Fruit fly (Drosophila melanogaster) whole organism: ENCODE data around the gene CG14569.

Experiments used
- EcR ChIP-seq, 2 experiments: fragments of >200 bp; optimal IDR thresholded peaks; 2 replicates each; lab custom pipeline; 2017; ENCODE audit warnings: missing biosample characterization in 2 of 2, missing genetic modification characterization in 2 of 2, missing genetic modification reagents in 2 of 2
- usp ChIP-seq: fragments of >200 bp; optimal IDR thresholded peaks from 2 replicates; lab custom pipeline; 2017; ENCODE audit warnings: missing biosample characterization, missing genetic modification characterization, mixed read lengths

DNA sequence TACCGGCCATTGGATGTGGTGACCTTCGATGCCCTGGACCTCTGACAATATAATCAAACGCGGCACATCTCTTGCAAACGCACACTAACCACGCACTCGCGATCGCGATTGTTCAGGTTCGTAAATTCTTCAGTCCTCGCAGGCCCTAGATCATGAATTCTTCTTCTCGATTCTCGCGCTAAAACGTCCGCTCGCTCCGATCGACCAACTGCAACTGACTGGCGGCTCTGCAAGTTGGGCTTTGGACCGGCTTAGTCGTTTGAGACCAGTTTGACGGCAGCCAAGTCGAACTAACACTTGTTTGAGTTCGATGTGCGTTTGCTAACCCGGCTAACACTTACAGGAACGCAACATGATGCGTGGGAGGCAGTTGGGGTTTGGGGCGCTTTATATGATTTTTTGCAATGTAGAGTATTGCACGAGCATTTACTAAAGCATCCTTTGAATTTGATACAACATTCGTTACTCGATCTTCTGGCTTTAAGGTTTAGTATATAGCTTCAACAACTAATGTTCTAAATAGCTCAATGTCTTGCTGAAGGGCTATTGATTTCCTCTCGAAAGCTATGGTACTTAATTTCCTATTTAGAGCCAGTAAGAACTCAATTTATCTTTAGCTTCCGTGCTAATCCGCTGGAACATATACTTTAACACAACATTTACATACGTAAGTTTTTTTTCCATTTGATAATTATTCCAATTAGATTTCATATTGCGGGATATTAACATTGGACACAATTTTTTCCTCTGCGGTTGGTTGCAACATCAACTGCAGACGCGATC, 25.0 kb downstream of the CG14569 start, which contains the start of gene CG32447:
- TF ChIP-seq EcR (GFP tag; optimal IDR thresholded peaks at IDR 0.05; lab: Kevin White, UChicago) (no peak), usp (GFP tag; lab: Kevin White, UChicago) (no peak)
